Worm (Caenorhabditis elegans): ENCODE results near the gene Y69E1A.8.

Gene Y69E1A.8

ce11 chrIV:10935853-10936491 is 30.4 kb upstream of the Y69E1A.8 start, which contains the start of gene lgg-2:
lgg-2 (minus strand) TSS chrIV:10935903.
- TF ChIP-seq R02D3.7 (tag; optimal IDR thresholded peaks at IDR 0.05) (no peak), C34F6.9 (tag; optimal IDR thresholded peaks at IDR 0.05) (peak; percentile 99), sma-9 (GFP tag; optimal IDR thresholded peaks at IDR 0.05) (peak; percentile 99), sma-9 (tag; optimal IDR thresholded peaks at IDR 0.05) (no peak), ceh-16 (tag; optimal IDR thresholded peaks at IDR 0.05) (peak; percentile 57), sma-3 (GFP tag; optimal IDR thresholded peaks at IDR 0.05) (peak; percentile 98), alr-1 (tag; optimal IDR thresholded peaks at IDR 0.05) (peak; percentile 56), fos-1 (tag; optimal IDR thresholded peaks at IDR 0.05) (peak; percentile 97), mab-5 (tag; optimal IDR thresholded peaks at IDR 0.05) (peak; percentile 92), mbf-1 (tag; optimal IDR thresholded peaks at IDR 0.05) (no peak), nhr-23 (tag; optimal IDR thresholded peaks at IDR 0.05) (no peak), ama-1 (optimal IDR thresholded peaks at IDR 0.05) (no peak), peb-1 (tag; optimal IDR thresholded peaks at IDR 0.05) (no peak), nhr-77 (tag; optimal IDR thresholded peaks at IDR 0.05) (no peak), ztf-11 (tag; optimal IDR thresholded peaks at IDR 0.05) (peak; percentile 4), snpc-4 (tag; optimal IDR thresholded peaks at IDR 0.05) (peak; percentile 89), lin-11 (tag; optimal IDR thresholded peaks at IDR 0.05) (peak; percentile 82), mdl-1 (tag; optimal IDR thresholded peaks at IDR 0.05) (peak; percentile 79 to 97), crh-2 (tag; optimal IDR thresholded peaks at IDR 0.05) (peak; percentile 98), lin-39 (tag; optimal IDR thresholded peaks at IDR 0.05) (peak; percentile 53), ztf-4 (tag; optimal IDR thresholded peaks at IDR 0.05) (peak; percentile 97), sem-4 (tag; optimal IDR thresholded peaks at IDR 0.05) (peak; percentile 94), gmeb-1 (tag; optimal IDR thresholded peaks at IDR 0.05) (peak; percentile 88), egl-27 (tag; optimal IDR thresholded peaks at IDR 0.05) (peak; percentile 97), dmd-4 (tag; optimal IDR thresholded peaks at IDR 0.05) (no peak), unc-62 (GFP tag; optimal IDR thresholded peaks at IDR 0.05) (peak; percentile 93), F13H6.1 (tag; optimal IDR thresholded peaks at IDR 0.05) (peak; percentile 98), nhr-25 (tag; optimal IDR thresholded peaks at IDR 0.05) (peak; percentile 98), ztf-1 (GFP tag; conservative IDR thresholded peaks at IDR 0.05) (no peak), ceh-82 (tag; optimal IDR thresholded peaks at IDR 0.05) (peak; percentile 21), zag-1 (tag; optimal IDR thresholded peaks at IDR 0.05) (peak; percentile 78), nhr-237 (tag; optimal IDR thresholded peaks at IDR 0.05) (no peak), elt-3 (tag; optimal IDR thresholded peaks at IDR 0.05) (no peak), ZK546.5 (tag; optimal IDR thresholded peaks at IDR 0.05) (no peak), lin-13 (GFP tag; optimal IDR thresholded peaks at IDR 0.05) (peak; percentile 87), skn-1 (tag; optimal IDR thresholded peaks at IDR 0.05) (peak; percentile 52), nhr-10 (tag; optimal IDR thresholded peaks at IDR 0.05) (peak; percentile 70), nhr-11 (tag; optimal IDR thresholded peaks at IDR 0.05) (no peak), unc-55 (GFP tag; optimal IDR thresholded peaks at IDR 0.05) (peak; percentile 80), nhr-21 (tag; optimal IDR thresholded peaks at IDR 0.05) (peak; percentile 98), nhr-129 (tag; optimal IDR thresholded peaks at IDR 0.05) (peak; percentile 98), elt-1 (tag; optimal IDR thresholded peaks at IDR 0.05) (no peak), nhr-6 (tag; optimal IDR thresholded peaks at IDR 0.05) (peak; percentile 98), blmp-1 (tag; optimal IDR thresholded peaks at IDR 0.05; ENCODE audit: insufficient read depth) (peak; percentile 99), aly-2 (tag; optimal IDR thresholded peaks at IDR 0.05) (no peak), nhr-12 (tag; optimal IDR thresholded peaks at IDR 0.05) (peak; percentile 38), Y55F3AM.14 (GFP tag; optimal IDR thresholded peaks at IDR 0.05) (peak; percentile 94), lsy-2 (tag; optimal IDR thresholded peaks at IDR 0.05) (peak; percentile 75 to 95), unc-39 (tag; optimal IDR thresholded peaks at IDR 0.05) (no peak)

Measured in whole organism, L2 larva.